ENCODE assay signal across 1 fruit fly cellular context in the genomic region with DNA sequence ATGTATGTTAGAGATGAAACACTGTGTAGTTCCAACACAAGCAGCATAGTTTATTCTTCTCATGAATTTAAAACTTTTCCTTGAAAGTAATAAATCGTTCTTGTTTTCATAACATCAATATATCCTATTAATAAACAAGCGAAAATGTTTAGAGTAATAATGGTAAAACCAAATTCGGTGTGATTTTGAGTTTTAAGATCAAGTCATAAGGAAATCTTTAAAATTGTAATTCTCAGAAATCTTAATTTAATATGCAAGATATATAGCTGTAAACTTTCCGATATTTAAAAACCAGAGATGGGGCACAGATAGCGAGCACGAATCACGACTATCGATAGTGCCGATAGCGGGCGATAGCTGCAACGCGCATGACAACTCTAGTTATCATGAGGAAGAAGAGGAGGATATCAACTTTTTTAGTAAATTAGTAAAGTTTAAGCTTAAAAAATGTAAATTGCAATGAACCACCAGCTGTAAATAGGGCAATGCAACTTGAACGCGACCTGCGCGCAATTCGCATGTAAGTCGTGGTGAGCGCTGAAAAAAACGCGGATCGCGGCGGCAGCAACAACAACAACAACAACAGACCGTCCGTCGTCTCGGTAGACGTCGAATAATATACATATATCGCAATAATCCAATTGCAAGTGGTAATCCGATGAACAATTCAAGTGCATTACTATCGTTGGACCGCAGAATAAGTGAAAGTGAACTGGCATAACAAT.
A peak's percentile ranks its signal among the peaks of the same experiment; 100 is the strongest.
TF ChIP-seq lines count a peak whose summit lies in the region.

Gene Fibp, minus strand, starts transcription at position 161 of the 725 bp plus-strand sequence.
Gene Deaf1, plus strand, starts transcription at position 368 of the 725 bp plus-strand sequence.

TF ChIP-seq in whole organism, embryonic, 481 proteins besides CTCF, POLR2A, EP300 and RAD21 (continued from another document and continues in another):
- peak; percentile 85 for TF ChIP-seq sug (tag; optimal IDR thresholded peaks at IDR 0.05; lab: Kevin White, UChicago)
- no peak for TF ChIP-seq hth (optimal IDR thresholded peaks at IDR 0.05; lab: Kevin White, UChicago)
- peak; percentile 59 for TF ChIP-seq CG7372 (GFP tag; IDR thresholded peaks at IDR 0.05; lab: Robert Waterston, UW)
- TF ChIP-seq CG12299 (tag; optimal IDR thresholded peaks at IDR 0.05; lab: Kevin White, UChicago), result peak; percentile 41
- no peak for TF ChIP-seq sr (GFP tag; IDR thresholded peaks at IDR 0.05; lab: Robert Waterston, UW)
- peak; percentile 39 for TF ChIP-seq CG4282 (GFP tag; optimal IDR thresholded peaks at IDR 0.05; lab: Kevin White, UChicago)
- peak; percentile 45; the same call in 1 of the 2 replicates for TF ChIP-seq Atf6 (GFP tag; IDR thresholded peaks at IDR 0.05; lab: Robert Waterston, UW)
- peak; percentile 97 for TF ChIP-seq zen2 (GFP tag; IDR thresholded peaks at IDR 0.05; lab: Robert Waterston, UW; ENCODE audit: partially characterized antibody)
- TF ChIP-seq Ets65A (GFP tag; lab: Kevin White, UChicago), result peak; percentile 98
- no peak for TF ChIP-seq Vsx1 (GFP tag; optimal IDR thresholded peaks at IDR 0.05; lab: Kevin White, UChicago)
- peak; percentile 97 for TF ChIP-seq CG14860 (GFP tag; IDR thresholded peaks at IDR 0.05; lab: Robert Waterston, UW; ENCODE audit: partially characterized antibody)
- TF ChIP-seq Blimp-1 (GFP tag; optimal IDR thresholded peaks at IDR 0.05; lab: Kevin White, UChicago), result peak; percentile 53
- no peak for TF ChIP-seq CG6813 (GFP tag; optimal IDR thresholded peaks at IDR 0.05; lab: Kevin White, UChicago)
- no peak for TF ChIP-seq tio (GFP tag; optimal IDR thresholded peaks at IDR 0.05; lab: Kevin White, UChicago)
- peak; percentile 73 for TF ChIP-seq klu (GFP tag; IDR thresholded peaks at IDR 0.05; lab: Robert Waterston, UW)
- TF ChIP-seq CG15011 (GFP tag; optimal IDR thresholded peaks at IDR 0.05; lab: Kevin White, UChicago), result peak; percentile 19
- TF ChIP-seq sens-2 (GFP tag; IDR thresholded peaks at IDR 0.05; lab: Robert Waterston, UW), result no peak
- TF ChIP-seq CG9609 (GFP tag; optimal IDR thresholded peaks at IDR 0.05; lab: Kevin White, UChicago), result peak; percentile 84
- TF ChIP-seq Hsf (GFP tag; optimal IDR thresholded peaks at IDR 0.05; lab: Kevin White, UChicago), result peak; percentile 82
- TF ChIP-seq exex (tag; optimal IDR thresholded peaks at IDR 0.05; lab: Kevin White, UChicago), result peak; percentile 42
- TF ChIP-seq CoRest (tag; optimal IDR thresholded peaks at IDR 0.05; lab: Kevin White, UChicago), result peak; percentile 88
- TF ChIP-seq Nf-YC (tag; optimal IDR thresholded peaks at IDR 0.05; lab: Kevin White, UChicago), result peak; percentile 75
- TF ChIP-seq CG15073 (GFP tag; optimal IDR thresholded peaks at IDR 0.05; lab: Kevin White, UChicago), result peak; percentile 7
- TF ChIP-seq CG4730 (GFP tag; IDR thresholded peaks at IDR 0.05; lab: Robert Waterston, UW), result 0 out of 2 replicates have a peak, but pooled peaks have one; percentile 33
- peak; percentile 85 for TF ChIP-seq Atf-2 (GFP tag; optimal IDR thresholded peaks at IDR 0.05; lab: Kevin White, UChicago)
- peak; percentile 56 for TF ChIP-seq disco-r (GFP tag; optimal IDR thresholded peaks at IDR 0.05; lab: Kevin White, UChicago)
- TF ChIP-seq psq (GFP tag; optimal IDR thresholded peaks at IDR 0.05; lab: Kevin White, UChicago), result peak; percentile 39
- TF ChIP-seq Bdp1 (GFP tag; optimal IDR thresholded peaks at IDR 0.05; lab: Kevin White, UChicago), result peak; percentile 22
- TF ChIP-seq D19A (tag; optimal IDR thresholded peaks at IDR 0.05; lab: Kevin White, UChicago), result peak; percentile 41
- TF ChIP-seq gcm (GFP tag; optimal IDR thresholded peaks at IDR 0.05; lab: Kevin White, UChicago), result peak; percentile 45
- TF ChIP-seq TFAM (GFP tag; optimal IDR thresholded peaks at IDR 0.05; lab: Kevin White, UChicago), result no peak
- peak; percentile 30 for TF ChIP-seq sd (tag; optimal IDR thresholded peaks at IDR 0.05; lab: Kevin White, UChicago)
- no peak for TF ChIP-seq CG14965 (GFP tag; optimal IDR thresholded peaks at IDR 0.05; lab: Kevin White, UChicago; ENCODE audit: borderline replicate concordance)
- TF ChIP-seq CG1832 (GFP tag; optimal IDR thresholded peaks at IDR 0.05; lab: Kevin White, UChicago), result no peak
- TF ChIP-seq Sox102F (GFP tag; optimal IDR thresholded peaks at IDR 0.05; lab: Kevin White, UChicago), result no peak
- TF ChIP-seq D (optimal IDR thresholded peaks at IDR 0.05; lab: Kevin White, UChicago), result no peak
- TF ChIP-seq D (GFP tag; optimal IDR thresholded peaks at IDR 0.05; lab: Kevin White, UChicago), result peak; percentile 50
- no peak for TF ChIP-seq Awh (GFP tag; IDR thresholded peaks at IDR 0.05; lab: Robert Waterston, UW)
- TF ChIP-seq CG10654 (GFP tag; optimal IDR thresholded peaks at IDR 0.05; lab: Kevin White, UChicago), result peak; percentile 68
- TF ChIP-seq sim (GFP tag; IDR thresholded peaks at IDR 0.05; lab: Robert Waterston, UW), result no peak
- peak; percentile 62; the same call in 2 of the 3 replicates for TF ChIP-seq CG11093 (GFP tag; IDR thresholded peaks at IDR 0.05; lab: Robert Waterston, UW)
- peak; percentile 2 for TF ChIP-seq Dp (GFP tag; optimal IDR thresholded peaks at IDR 0.05; lab: Kevin White, UChicago)
- no peak for TF ChIP-seq MTF-1 (GFP tag; optimal IDR thresholded peaks at IDR 0.05; lab: Kevin White, UChicago; ENCODE audit: borderline replicate concordance)
- peak; percentile 85 for TF ChIP-seq gem (tag; optimal IDR thresholded peaks at IDR 0.05; lab: Kevin White, UChicago)
- peak; percentile 88 for TF ChIP-seq HLH54F (GFP tag; optimal IDR thresholded peaks at IDR 0.05; lab: Kevin White, UChicago)
- TF ChIP-seq ro (GFP tag; IDR thresholded peaks at IDR 0.05; lab: Robert Waterston, UW), result no peak
- no peak for TF ChIP-seq Asciz (GFP tag; optimal IDR thresholded peaks at IDR 0.05; lab: Kevin White, UChicago)
- peak; percentile 96 for TF ChIP-seq HLH4C (GFP tag; IDR thresholded peaks at IDR 0.05; lab: Robert Waterston, UW; ENCODE audit: partially characterized antibody)
- no peak for TF ChIP-seq Hey (tag; optimal IDR thresholded peaks at IDR 0.05; lab: Kevin White, UChicago)
- peak; percentile 79 for TF ChIP-seq vfl (GFP tag; optimal IDR thresholded peaks at IDR 0.05; lab: Kevin White, UChicago)
- peak; percentile 82 for TF ChIP-seq Rfx (GFP tag; IDR thresholded peaks at IDR 0.05; lab: Robert Waterston, UW)
- TF ChIP-seq salm (tag; optimal IDR thresholded peaks at IDR 0.05; lab: Kevin White, UChicago), result no peak
- peak; percentile 73 for TF ChIP-seq CG18476 (GFP tag; optimal IDR thresholded peaks at IDR 0.05; lab: Kevin White, UChicago)
- peak; percentile 68 for TF ChIP-seq bcd (GFP tag; optimal IDR thresholded peaks at IDR 0.05; lab: Kevin White, UChicago)
- TF ChIP-seq phol (tag; optimal IDR thresholded peaks at IDR 0.05; lab: Kevin White, UChicago), result peak; percentile 85
- TF ChIP-seq Pdp1 (GFP tag; optimal IDR thresholded peaks at IDR 0.05; lab: Kevin White, UChicago), result peak; percentile 76 to 85
- TF ChIP-seq ase (GFP tag; IDR thresholded peaks at IDR 0.05; lab: Robert Waterston, UW), result peak; percentile 50; the same call in 1 of the 3 replicates
- TF ChIP-seq E2f2 (GFP tag; IDR thresholded peaks at IDR 0.05; lab: Robert Waterston, UW), result no peak
- peak; percentile 99 for TF ChIP-seq CG6791 (GFP tag; IDR thresholded peaks at IDR 0.05; lab: Robert Waterston, UW; ENCODE audit: partially characterized antibody)
- TF ChIP-seq repo (GFP tag; optimal IDR thresholded peaks at IDR 0.05; lab: Kevin White, UChicago), result peak; percentile 51
- peak; percentile 82 for TF ChIP-seq tx (GFP tag; optimal IDR thresholded peaks at IDR 0.05; lab: Kevin White, UChicago)
- TF ChIP-seq Ets97D (GFP tag; optimal IDR thresholded peaks at IDR 0.05; lab: Kevin White, UChicago), result peak; percentile 72
- TF ChIP-seq Dll (GFP tag; IDR thresholded peaks at IDR 0.05; lab: Robert Waterston, UW; ENCODE audit: partially characterized antibody), result peak; percentile 95
- no peak for TF ChIP-seq corto (GFP tag; optimal IDR thresholded peaks at IDR 0.05; lab: Kevin White, UChicago)
- TF ChIP-seq onecut (GFP tag; IDR thresholded peaks at IDR 0.05; lab: Robert Waterston, UW), result no peak; the same call in 1 of the 2 replicates
- peak; percentile 89 for TF ChIP-seq CG2129 (GFP tag; IDR thresholded peaks at IDR 0.05; lab: Robert Waterston, UW; ENCODE audit: partially characterized antibody)
- no peak for TF ChIP-seq crol (GFP tag; IDR thresholded peaks at IDR 0.05; lab: Robert Waterston, UW)
- peak; percentile 35 for TF ChIP-seq Nf-YB (GFP tag; optimal IDR thresholded peaks at IDR 0.05; lab: Kevin White, UChicago)
- peak; percentile 43 for TF ChIP-seq CG1603 (tag; optimal IDR thresholded peaks at IDR 0.05; lab: Kevin White, UChicago)
- TF ChIP-seq CG10274 (GFP tag; optimal IDR thresholded peaks at IDR 0.05; lab: Kevin White, UChicago), result no peak
- TF ChIP-seq Dip2 (GFP tag; IDR thresholded peaks at IDR 0.05; lab: Robert Waterston, UW), result no peak
- TF ChIP-seq lbe (GFP tag; optimal IDR thresholded peaks at IDR 0.05; lab: Kevin White, UChicago), result peak; percentile 29
- no peak for TF ChIP-seq Lim3 (GFP tag; IDR thresholded peaks at IDR 0.05; lab: Robert Waterston, UW)
- no peak for TF ChIP-seq CrebB (tag; optimal IDR thresholded peaks at IDR 0.05; lab: Kevin White, UChicago)
- TF ChIP-seq CG2116 (GFP tag; optimal IDR thresholded peaks at IDR 0.05; lab: Kevin White, UChicago), result peak; percentile 69
- peak; percentile 29 for TF ChIP-seq scrt (GFP tag; optimal IDR thresholded peaks at IDR 0.05; lab: Kevin White, UChicago)
- TF ChIP-seq CG18619 (GFP tag; optimal IDR thresholded peaks at IDR 0.05; lab: Kevin White, UChicago), result peak; percentile 61
- TF ChIP-seq Usf (GFP tag; optimal IDR thresholded peaks at IDR 0.05; lab: Kevin White, UChicago), result peak; percentile 41
- peak; percentile 65; the same call in 2 of the 3 replicates for TF ChIP-seq CG34422 (GFP tag; IDR thresholded peaks at IDR 0.05; lab: Robert Waterston, UW)
- TF ChIP-seq CG10431 (GFP tag; optimal IDR thresholded peaks at IDR 0.05; lab: Kevin White, UChicago), result peak; percentile 32
- peak; percentile 77 to 84 for TF ChIP-seq dpn (GFP tag; optimal IDR thresholded peaks at IDR 0.05; lab: Kevin White, UChicago)
- TF ChIP-seq otp (GFP tag; IDR thresholded peaks at IDR 0.05; lab: Robert Waterston, UW), result no peak
- no peak for TF ChIP-seq gsb-n (tag; optimal IDR thresholded peaks at IDR 0.05; lab: Kevin White, UChicago)
- no peak for TF ChIP-seq schlank (tag; optimal IDR thresholded peaks at IDR 0.05; lab: Kevin White, UChicago)
- TF ChIP-seq CG17186 (GFP tag; optimal IDR thresholded peaks at IDR 0.05; lab: Kevin White, UChicago), result peak; percentile 58
- peak; percentile 67 for TF ChIP-seq CG3281 (GFP tag; optimal IDR thresholded peaks at IDR 0.05; lab: Kevin White, UChicago)
- peak; percentile 84 for TF ChIP-seq HmgD (GFP tag; optimal IDR thresholded peaks at IDR 0.05; lab: Kevin White, UChicago)
- TF ChIP-seq cg (GFP tag; optimal IDR thresholded peaks at IDR 0.05; lab: Kevin White, UChicago), result no peak
- TF ChIP-seq nerfin-2 (GFP tag; IDR thresholded peaks at IDR 0.05; lab: Robert Waterston, UW; ENCODE audit: partially characterized antibody), result peak; percentile 95
- TF ChIP-seq row (GFP tag; IDR thresholded peaks at IDR 0.05; lab: Robert Waterston, UW), result peak; percentile 95
- peak; percentile 89 for TF ChIP-seq Bteb2 (GFP tag; optimal IDR thresholded peaks at IDR 0.05; lab: Kevin White, UChicago)
- peak; percentile 48 for TF ChIP-seq CG18011 (GFP tag; optimal IDR thresholded peaks at IDR 0.05; lab: Kevin White, UChicago)
- TF ChIP-seq CG3163 (GFP tag; optimal IDR thresholded peaks at IDR 0.05; lab: Kevin White, UChicago), result peak; percentile 56
- TF ChIP-seq CG30020 (tag; optimal IDR thresholded peaks at IDR 0.05; lab: Kevin White, UChicago), result peak; percentile 78
- TF ChIP-seq Neu2 (GFP tag; optimal IDR thresholded peaks at IDR 0.05; lab: Kevin White, UChicago; ENCODE audit: borderline replicate concordance), result peak; percentile 21
- TF ChIP-seq Hmx (GFP tag; optimal IDR thresholded peaks at IDR 0.05; lab: Kevin White, UChicago), result peak; percentile 64
- peak; percentile 74 for TF ChIP-seq CG12104 (GFP tag; optimal IDR thresholded peaks at IDR 0.05; lab: Kevin White, UChicago)
- TF ChIP-seq CG5180 (GFP tag; optimal IDR thresholded peaks at IDR 0.05; lab: Kevin White, UChicago), result no peak
- no peak for TF ChIP-seq pan (optimal IDR thresholded peaks at IDR 0.05; lab: Kevin White, UChicago)
- peak in 1 of 2 experiments; percentile 46 for TF ChIP-seq pan (GFP tag; optimal IDR thresholded peaks at IDR 0.05 in 1 of 2, IDR thresholded peaks at IDR 0.05 in 1 of 2)
- peak; percentile 74 for TF ChIP-seq CG7839 (tag; optimal IDR thresholded peaks at IDR 0.05; lab: Kevin White, UChicago)
- TF ChIP-seq Oli (tag; optimal IDR thresholded peaks at IDR 0.05; lab: Kevin White, UChicago), result no peak
- peak; percentile 66 for TF ChIP-seq Meics (GFP tag; optimal IDR thresholded peaks at IDR 0.05; lab: Kevin White, UChicago)
- no peak for TF ChIP-seq bowl (GFP tag; IDR thresholded peaks at IDR 0.05; lab: Robert Waterston, UW)
- no peak for TF ChIP-seq CG17328 (GFP tag; IDR thresholded peaks at IDR 0.05; lab: Robert Waterston, UW)
- peak; percentile 97 for TF ChIP-seq Scr (GFP tag; IDR thresholded peaks at IDR 0.05; lab: Robert Waterston, UW; ENCODE audit: partially characterized antibody)
- TF ChIP-seq CG11695 (GFP tag; IDR thresholded peaks at IDR 0.05; lab: Robert Waterston, UW), result no peak
- TF ChIP-seq nerfin-1 (tag; optimal IDR thresholded peaks at IDR 0.05; lab: Kevin White, UChicago), result peak; percentile 69
- TF ChIP-seq Adf1 (GFP tag; IDR thresholded peaks at IDR 0.05; lab: Robert Waterston, UW), result no peak; the same call in 1 of the 2 replicates
- TF ChIP-seq BtbVII (GFP tag; optimal IDR thresholded peaks at IDR 0.05; lab: Kevin White, UChicago), result peak; percentile 34
- TF ChIP-seq Fer2 (tag; optimal IDR thresholded peaks at IDR 0.05; lab: Kevin White, UChicago), result peak; percentile 60
- peak; percentile 47; the same call in 1 of the 3 replicates for TF ChIP-seq ken (GFP tag; IDR thresholded peaks at IDR 0.05; lab: Robert Waterston, UW)
- TF ChIP-seq Chrac-16 (GFP tag; optimal IDR thresholded peaks at IDR 0.05; lab: Kevin White, UChicago), result peak; percentile 84
- TF ChIP-seq CG6254 (GFP tag; optimal IDR thresholded peaks at IDR 0.05; lab: Kevin White, UChicago), result no peak
- TF ChIP-seq Stat92E (GFP tag; optimal IDR thresholded peaks at IDR 0.05; lab: Kevin White, UChicago), result peak in 1 of 3 experiments; percentile 7
- TF ChIP-seq en (GFP tag; optimal IDR thresholded peaks at IDR 0.05; lab: Kevin White, UChicago), result no peak
- no peak for TF ChIP-seq Trl (optimal IDR thresholded peaks at IDR 0.05; lab: Kevin White, UChicago)
- peak; percentile 79 for TF ChIP-seq Trl (GFP tag; optimal IDR thresholded peaks at IDR 0.05; lab: Kevin White, UChicago)
- TF ChIP-seq CG12744 (GFP tag; optimal IDR thresholded peaks at IDR 0.05; lab: Kevin White, UChicago), result peak; percentile 56
- TF ChIP-seq CG5245 (GFP tag; optimal IDR thresholded peaks at IDR 0.05; lab: Kevin White, UChicago), result peak; percentile 27
- peak; percentile 80 for TF ChIP-seq CG9817 (tag; optimal IDR thresholded peaks at IDR 0.05; lab: Kevin White, UChicago)
